Worm (Caenorhabditis elegans): ENCODE measurements around the gene C45H4.18.

- TF ChIP-seq pqm-1 (tag; optimal IDR thresholded peaks at IDR 0.05) (no peak), ceh-28 (tag; optimal IDR thresholded peaks at IDR 0.05) (no peak), elt-1 (tag; optimal IDR thresholded peaks at IDR 0.05) (no peak), fos-1 (tag; optimal IDR thresholded peaks at IDR 0.05) (no peak), ama-1 (optimal IDR thresholded peaks at IDR 0.05) (no peak), unc-62 (GFP tag; optimal IDR thresholded peaks at IDR 0.05) (no peak), pha-4 (tag; optimal IDR thresholded peaks at IDR 0.05) (peak; percentile 73), nhr-25 (tag; optimal IDR thresholded peaks at IDR 0.05) (no peak), jun-1 (tag; optimal IDR thresholded peaks at IDR 0.05) (no peak), aly-2 (tag; optimal IDR thresholded peaks at IDR 0.05) (no peak), nhr-43 (tag; optimal IDR thresholded peaks at IDR 0.05; ENCODE audit: poor library complexity, severe bottlenecking) (no peak), elt-3 (tag; optimal IDR thresholded peaks at IDR 0.05) (no peak)
Observed at ce11 chrV:2211936-2212335, 36.6 kb downstream of the C45H4.18 start, which contains the start of gene nhr-133.

All from whole organism, L3 larva.